Worm (Caenorhabditis elegans) whole organism, young adult: ENCODE data around the gene tag-77.

ENCODE experiments used
- B0336.3 ChIP-seq: fragments of 200-800 bp; sonication (Bioruptor generic); IDR thresholded peaks from 2 replicates; pipeline ENCODE4 v1.3.6; 2022; ENCODE audit warnings: missing genetic modification characterization, missing compliant biosample characterization
- C17E4.6 ChIP-seq: fragments of 200-800 bp; sonication (Bioruptor generic); IDR thresholded peaks from 2 replicates; pipeline ENCODE4 v1.3.6; 2022; ENCODE audit warnings: missing genetic modification reagents, missing genetic modification characterization, missing compliant biosample characterization
- F10E7.11 ChIP-seq: sonication (generic microtip); optimal IDR thresholded peaks from 2 replicates; lab custom pipeline; 2017; ENCODE audit warnings: mild to moderate bottlenecking, missing genetic modification characterization, moderate library complexity, missing compliant biosample characterization
- F23B12.7 ChIP-seq: sonication (generic microtip); optimal IDR thresholded peaks from 2 replicates; lab custom pipeline; 2017; ENCODE audit warnings: missing genetic modification characterization, mild to moderate bottlenecking, missing compliant biosample characterization, antibody characterized with exemption, moderate library complexity; ENCODE audit not compliant: insufficient read depth
- F52B5.7 ChIP-seq: sonication (generic microtip); optimal IDR thresholded peaks from 2 replicates; lab custom pipeline; 2016; ENCODE audit warnings: mild to moderate bottlenecking, missing genetic modification characterization, missing compliant biosample characterization
- T07F8.4 ChIP-seq: sonication (generic microtip); optimal IDR thresholded peaks from 2 replicates; lab custom pipeline; 2016; ENCODE audit warnings: mild to moderate bottlenecking, missing genetic modification characterization, moderate library complexity, missing compliant biosample characterization
- Y53G8AR.9 ChIP-seq: fragments of 200-800 bp; sonication (Bioruptor generic); conservative IDR thresholded peaks from 2 replicates; pipeline ENCODE4 v1.3.6; 2022; ENCODE audit warnings: missing genetic modification reagents, missing genetic modification characterization, missing compliant biosample characterization
- Y79H2A.3 ChIP-seq: fragments of 200-800 bp; sonication (Bioruptor generic); conservative IDR thresholded peaks from 2 replicates; pipeline ENCODE4 v1.3.6; 2022; ENCODE audit warnings: missing genetic modification reagents, missing genetic modification characterization, missing compliant biosample characterization
- Y95B8A.8 ChIP-seq: fragments of 200-800 bp; sonication (Bioruptor generic); IDR thresholded peaks from 2 replicates; pipeline ENCODE4 v1.3.6; 2022; ENCODE audit warnings: missing genetic modification reagents, missing genetic modification characterization, missing compliant biosample characterization
- ama-1 ChIP-seq, 3 experiments: fragments of 150-350 bp in 1 of 3; sonication (generic microtip) in 2 of 3; optimal IDR thresholded peaks; 2 replicates each; lab custom pipeline; 2014 to 2018; ENCODE audit warnings: missing biosample characterization in 2 of 3, missing genetic modification characterization in 2 of 3, missing genetic modification reagents in 2 of 3
- aptf-2 ChIP-seq: fragments of 200-800 bp; sonication (Bioruptor generic); conservative IDR thresholded peaks from 2 replicates; pipeline ENCODE4 v1.3.6; 2022; ENCODE audit warnings: missing genetic modification reagents, missing genetic modification characterization, missing compliant biosample characterization
- aptf-3 ChIP-seq: fragments of 200-800 bp; sonication (Bioruptor generic); IDR thresholded peaks from 2 replicates; pipeline ENCODE4 v1.3.6; 2022; ENCODE audit warnings: missing genetic modification characterization, missing compliant biosample characterization
- atf-7 ChIP-seq: sonication (generic microtip); optimal IDR thresholded peaks from 2 replicates; lab custom pipeline; 2017; ENCODE audit warnings: mild to moderate bottlenecking, missing genetic modification characterization, missing compliant biosample characterization
- bed-2 ChIP-seq: fragments of 200-800 bp; sonication (Bioruptor generic); IDR thresholded peaks from 2 replicates; pipeline ENCODE4 v1.3.6; 2022; ENCODE audit warnings: missing genetic modification reagents, missing genetic modification characterization, missing compliant biosample characterization
- ccch-3 ChIP-seq: fragments of 200-800 bp; sonication (Bioruptor generic); optimal IDR thresholded peaks from 2 replicates; lab custom pipeline; 2018; ENCODE audit warnings: mild to moderate bottlenecking, missing genetic modification characterization, missing compliant biosample characterization
- ceh-40 ChIP-seq: fragments of 200-800 bp; sonication (Bioruptor generic); IDR thresholded peaks from 2 replicates; pipeline ENCODE4 v1.3.6; 2022; ENCODE audit warnings: missing genetic modification characterization, missing compliant biosample characterization
- dox-1 ChIP-seq: fragments of 200-800 bp; sonication (Bioruptor generic); IDR thresholded peaks from 2 replicates; pipeline ENCODE4 v1.3.6; 2022; ENCODE audit warnings: missing genetic modification reagents, missing genetic modification characterization, missing compliant biosample characterization
- efl-1 ChIP-seq: fragments of 150-350 bp; optimal IDR thresholded peaks from 2 replicates; lab custom pipeline; 2014; ENCODE audit warnings: missing biosample characterization, missing genetic modification reagents, missing genetic modification characterization
- ekl-4 ChIP-seq: fragments of 200-800 bp; sonication (Bioruptor generic); IDR thresholded peaks from 2 replicates; pipeline ENCODE4 v1.3.6; 2022; ENCODE audit warnings: missing genetic modification reagents, missing genetic modification characterization, missing compliant biosample characterization
- him-1 ChIP-seq: sonication (generic microtip); optimal IDR thresholded peaks from 2 replicates; lab custom pipeline; 2016; ENCODE audit warnings: missing genotype, missing genetic modification reagents, missing genetic modification characterization, missing compliant biosample characterization
- hsf-1 ChIP-seq: fragments of 200-800 bp; sonication (Bioruptor generic); IDR thresholded peaks from 2 replicates; pipeline ENCODE4 v1.3.6; 2022; ENCODE audit warnings: missing genetic modification reagents, missing genetic modification characterization, missing compliant biosample characterization
- let-526 ChIP-seq: fragments of 200-800 bp; sonication (Bioruptor generic); IDR thresholded peaks from 2 replicates; pipeline ENCODE4 v1.3.6; 2022; ENCODE audit warnings: missing genetic modification reagents, missing genetic modification characterization, missing compliant biosample characterization
- lin-26 ChIP-seq: fragments of 200-800 bp; sonication (Bioruptor generic); IDR thresholded peaks from 2 replicates; pipeline ENCODE4 v1.3.6; 2022; ENCODE audit warnings: missing genetic modification reagents, missing genetic modification characterization, missing compliant biosample characterization
- lin-40 ChIP-seq: sonication (generic microtip); optimal IDR thresholded peaks from 2 replicates; lab custom pipeline; 2016; ENCODE audit warnings: missing genetic modification characterization, mild to moderate bottlenecking, missing compliant biosample characterization, missing genotype, missing genetic modification reagents
- madf-8 ChIP-seq: fragments of 200-800 bp; sonication (Bioruptor generic); conservative IDR thresholded peaks from 2 replicates; pipeline ENCODE4 v1.3.6; 2022; ENCODE audit warnings: missing genetic modification reagents, missing genetic modification characterization, missing compliant biosample characterization
- nfya-1 ChIP-seq: sonication (generic microtip); optimal IDR thresholded peaks from 2 replicates; lab custom pipeline; 2017; ENCODE audit warnings: antibody characterized with exemption, missing compliant biosample characterization, missing genetic modification characterization, borderline replicate concordance; ENCODE audit not compliant: insufficient read depth
- nfya-2 ChIP-seq: fragments of 200-800 bp; sonication (Bioruptor generic); IDR thresholded peaks from 2 replicates; pipeline ENCODE4 v1.3.6; 2022; ENCODE audit warnings: missing genetic modification reagents, missing genetic modification characterization, missing compliant biosample characterization
- nhr-179 ChIP-seq: sonication (generic microtip); optimal IDR thresholded peaks from 2 replicates; lab custom pipeline; 2016; ENCODE audit warnings: mild to moderate bottlenecking, missing genetic modification characterization, missing compliant biosample characterization
- nhr-80 ChIP-seq: sonication (generic microtip); optimal IDR thresholded peaks from 2 replicates; lab custom pipeline; 2016; ENCODE audit warnings: missing genetic modification characterization, missing compliant biosample characterization
- rec-8 ChIP-seq, 2 experiments: sonication (generic microtip); optimal IDR thresholded peaks; 2 replicates each; lab custom pipeline; 2016; ENCODE audit warnings: mild to moderate bottlenecking in 2 of 2, missing genetic modification characterization in 2 of 2, missing genetic modification reagents in 2 of 2, missing genotype in 2 of 2, missing biosample characterization in 1 of 2, missing compliant biosample characterization in 1 of 2, moderate library complexity in 1 of 2
- sdz-38 ChIP-seq: sonication (generic microtip); optimal IDR thresholded peaks from 2 replicates; lab custom pipeline; 2016; ENCODE audit warnings: missing genotype, missing genetic modification characterization, missing compliant biosample characterization
- sea-2 ChIP-seq: fragments of 200-800 bp; sonication (Bioruptor generic); IDR thresholded peaks from 2 replicates; pipeline ENCODE4 v1.3.6; 2022; ENCODE audit warnings: missing genetic modification characterization, missing compliant biosample characterization
- snpc-1.3 ChIP-seq: sonication (generic microtip); optimal IDR thresholded peaks from 2 replicates; lab custom pipeline; 2017; ENCODE audit warnings: missing genetic modification characterization, mild to moderate bottlenecking, missing compliant biosample characterization, antibody characterized with exemption, moderate library complexity, missing genotype, missing genetic modification reagents; ENCODE audit not compliant: insufficient read depth
- snpc-3.4 ChIP-seq: sonication (generic microtip); optimal IDR thresholded peaks from 2 replicates; lab custom pipeline; 2017; ENCODE audit warnings: missing genetic modification characterization, mild to moderate bottlenecking, missing compliant biosample characterization, antibody characterized with exemption, moderate library complexity, missing genotype, missing genetic modification reagents
- tbx-9 ChIP-seq: sonication (generic microtip); optimal IDR thresholded peaks from 2 replicates; lab custom pipeline; 2016; ENCODE audit warnings: borderline replicate concordance, missing genetic modification characterization, inconsistent platforms, missing compliant biosample characterization
- unc-130 ChIP-seq: sonication (generic microtip); optimal IDR thresholded peaks from 2 replicates; lab custom pipeline; 2016; ENCODE audit warnings: missing genetic modification reagents, missing genetic modification characterization, missing compliant biosample characterization
- unc-62 ChIP-seq: fragments of 150-350 bp; optimal IDR thresholded peaks from 2 replicates; lab custom pipeline; 2014; ENCODE audit warnings: missing biosample characterization, missing genetic modification reagents, missing genetic modification characterization
- ztf-26 ChIP-seq: sonication (generic microtip); optimal IDR thresholded peaks from 2 replicates; lab custom pipeline; 2017; ENCODE audit warnings: missing genetic modification characterization, missing compliant biosample characterization

Gene tag-77

ce11 chrIV:8498773-8499360 lies 11.5 kb downstream of the tag-77 start, which contains the start of the genes acdh-13 and mesp-1 (continued):
- TF ChIP-seq bed-2 (GFP tag; lab: Robert Waterston, UW): peak; percentile 71; the same call in 1 of the 2 replicates
- no peak for TF ChIP-seq Y53G8AR.9 (GFP tag; lab: Robert Waterston, UW)
- peak; percentile 86 for TF ChIP-seq hsf-1
- no peak for TF ChIP-seq sea-2
- peak; percentile 74 for TF ChIP-seq ekl-4
- peak; percentile 28 for TF ChIP-seq him-1 (tag; lab: Kevin White, UChicago)
- TF ChIP-seq B0336.3 (GFP tag; lab: Robert Waterston, UW): no peak
- TF ChIP-seq snpc-1.3 (tag; lab: Kevin White, UChicago): peak; percentile 81
- no peak for TF ChIP-seq nfya-1 (tag; lab: Kevin White, UChicago)

DNA sequence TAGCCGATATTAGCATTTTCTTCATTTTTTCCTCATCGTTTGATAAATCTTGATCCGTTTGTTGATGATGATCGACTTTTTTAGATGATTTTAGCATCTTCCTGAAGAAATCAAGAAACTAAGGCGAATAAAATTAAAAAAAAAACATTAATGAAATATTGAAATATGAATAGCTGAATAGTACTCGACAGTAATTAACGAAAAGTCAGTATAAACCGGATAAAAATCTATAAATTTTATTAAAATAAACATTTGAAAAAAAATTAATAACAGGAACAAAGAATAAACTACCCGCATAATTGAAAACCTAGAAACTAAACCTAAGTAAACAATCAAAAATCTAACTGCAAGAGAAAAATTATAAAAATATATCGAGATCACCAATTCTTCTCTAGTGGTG lies 14.1 kb downstream of the tag-77 start, which contains the start of gene C28C12.12:
C28C12.12 (minus strand) TSS at position 101 of the 400 bp plus-strand sequence.
- TF ChIP-seq ztf-26 (tag; lab: Kevin White, UChicago): no peak
- TF ChIP-seq sea-2: no peak
- TF ChIP-seq F10E7.11: no peak
- TF ChIP-seq unc-62 (GFP tag; lab: Kevin White, UChicago): no peak
- TF ChIP-seq snpc-3.4: no peak
- TF ChIP-seq F23B12.7 (tag; lab: Kevin White, UChicago): no peak
- no peak for TF ChIP-seq F52B5.7
- no peak for TF ChIP-seq nhr-179 (tag; lab: Kevin White, UChicago)
- TF ChIP-seq T07F8.4: no peak
- no peak for TF ChIP-seq efl-1
- TF ChIP-seq madf-8: no peak
- TF ChIP-seq dox-1 (GFP tag; lab: Robert Waterston, UW): no peak
- no peak for TF ChIP-seq nhr-80 (tag; lab: Kevin White, UChicago)
- TF ChIP-seq ekl-4: no peak
- no peak for TF ChIP-seq him-1 (tag; lab: Kevin White, UChicago)
- TF ChIP-seq let-526 (GFP tag; lab: Robert Waterston, UW): no peak

ce11 chrIV:8492242-8492641 lies 18.1 kb downstream of the tag-77 start, which contains the start of gene sru-7:
Gene sru-7 (plus strand): TSS chrIV:8492542.
- no peak for TF ChIP-seq rec-8 (tag; optimal IDR thresholded peaks at IDR 0.05; lab: Kevin White, UChicago)
- TF ChIP-seq hsf-1: no peak
- no peak for TF ChIP-seq ceh-40 (GFP tag; lab: Robert Waterston, UW)
- TF ChIP-seq sdz-38: no peak
- no peak for TF ChIP-seq ama-1 (optimal IDR thresholded peaks at IDR 0.05; lab: Kevin White, UChicago)
- TF ChIP-seq ama-1 (GFP tag; optimal IDR thresholded peaks at IDR 0.05; lab: Kevin White, UChicago): no peak
- TF ChIP-seq Y79H2A.3 (GFP tag; lab: Robert Waterston, UW): no peak
- TF ChIP-seq lin-26 (GFP tag; lab: Robert Waterston, UW): no peak
- TF ChIP-seq C17E4.6 (GFP tag; lab: Robert Waterston, UW): no peak
- no peak for TF ChIP-seq aptf-3 (GFP tag; lab: Robert Waterston, UW)
- no peak for TF ChIP-seq atf-7 (tag; lab: Kevin White, UChicago)
- TF ChIP-seq ccch-3 (GFP tag; lab: Kevin White, UChicago): no peak

DNA sequence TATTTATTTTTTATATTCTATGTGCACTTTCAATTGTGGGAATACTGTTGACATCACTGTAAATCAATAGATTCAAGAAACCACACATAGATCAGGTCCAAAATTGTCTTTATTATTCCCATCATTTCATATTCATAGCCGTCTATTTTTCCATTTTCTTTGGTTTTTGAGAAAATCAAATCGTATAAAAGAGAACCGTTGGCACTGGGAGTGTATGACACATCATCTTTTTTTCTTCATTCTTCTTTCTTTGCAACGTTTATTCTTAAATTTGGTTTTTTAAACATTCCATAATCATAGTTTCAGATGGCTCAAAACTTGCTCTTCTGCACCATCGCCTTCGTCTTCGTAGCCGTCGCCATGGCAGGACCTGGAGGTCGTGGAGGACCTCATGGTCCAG lies 20.4 kb downstream of the tag-77 start, which contains the start of gene srlf-2:
srlf-2 (plus strand) TSS at position 301 of the 400 bp plus-strand sequence.
- TF ChIP-seq nfya-2 (GFP tag; lab: Robert Waterston, UW) (no peak), F52B5.7 (no peak), unc-130 (GFP tag; lab: Kevin White, UChicago) (no peak), Y95B8A.8 (no peak), lin-40 (tag; lab: Kevin White, UChicago) (no peak), tbx-9 (tag; lab: Kevin White, UChicago) (no peak), aptf-2 (no peak)
